Worm (Caenorhabditis elegans) whole organism, L2 larva: ENCODE results near the gene taf-12.
A peak's percentile ranks its signal among the peaks of the same experiment; 100 is the strongest.

ENCODE experiments used
- C34F6.9 ChIP-seq: fragments of 150-350 bp; optimal IDR thresholded peaks from 2 replicates; lab custom pipeline; 2014; ENCODE audit warnings: missing biosample characterization, missing genetic modification characterization
- F13H6.1 ChIP-seq: sonication (generic microtip); optimal IDR thresholded peaks from 2 replicates; lab custom pipeline; 2016; ENCODE audit warnings: missing genetic modification characterization, missing compliant biosample characterization
- R02D3.7 ChIP-seq: fragments of 150-350 bp; optimal IDR thresholded peaks from 2 replicates; lab custom pipeline; 2014; ENCODE audit warnings: missing biosample characterization, missing genetic modification characterization
- Y55F3AM.14 ChIP-seq: fragments of 200-800 bp; sonication (Bioruptor generic); optimal IDR thresholded peaks from 2 replicates; lab custom pipeline; 2018; ENCODE audit warnings: mild to moderate bottlenecking, missing genetic modification characterization, missing compliant biosample characterization
- ZK546.5 ChIP-seq: sonication (generic microtip); optimal IDR thresholded peaks from 2 replicates; lab custom pipeline; 2017; ENCODE audit warnings: missing biosample characterization, missing genetic modification characterization
- alr-1 ChIP-seq: fragments of 150-350 bp; optimal IDR thresholded peaks from 2 replicates; lab custom pipeline; 2014; ENCODE audit warnings: missing biosample characterization, missing genetic modification characterization
- aly-2 ChIP-seq: fragments of 150-350 bp; optimal IDR thresholded peaks from 2 replicates; lab custom pipeline; 2014; ENCODE audit warnings: missing biosample characterization, missing genetic modification characterization
- blmp-1 ChIP-seq: sonication (generic microtip); optimal IDR thresholded peaks from 2 replicates; lab custom pipeline; 2017; ENCODE audit warnings: missing genetic modification characterization, mild to moderate bottlenecking, missing compliant biosample characterization, antibody characterized with exemption, moderate library complexity; ENCODE audit not compliant: insufficient read depth
- ceh-82 ChIP-seq: fragments of 150-350 bp; optimal IDR thresholded peaks from 2 replicates; lab custom pipeline; 2014; ENCODE audit warnings: missing biosample characterization, missing genetic modification characterization
- egl-27 ChIP-seq: sonication (generic microtip); optimal IDR thresholded peaks from 3 replicates; lab custom pipeline; 2017; ENCODE audit warnings: missing biosample characterization, missing genetic modification reagents, missing genetic modification characterization
- elt-1 ChIP-seq: fragments of 150-350 bp; optimal IDR thresholded peaks from 2 replicates; lab custom pipeline; 2014; ENCODE audit warnings: missing biosample characterization, missing genetic modification characterization
- fos-1 ChIP-seq: fragments of 150-350 bp; optimal IDR thresholded peaks from 2 replicates; lab custom pipeline; 2014; ENCODE audit warnings: missing biosample characterization, missing genetic modification characterization
- lin-11 ChIP-seq: fragments of 150-350 bp; sonication (generic microtip); optimal IDR thresholded peaks from 2 replicates; lab custom pipeline; 2014; ENCODE audit warnings: missing biosample characterization, missing genetic modification characterization, inconsistent platforms, mixed read lengths
- lin-13 ChIP-seq: fragments of 150-350 bp; optimal IDR thresholded peaks from 2 replicates; lab custom pipeline; 2014; ENCODE audit warnings: missing biosample characterization, missing genetic modification reagents, missing genetic modification characterization
- lin-39 ChIP-seq: fragments of 150-350 bp; optimal IDR thresholded peaks from 2 replicates; lab custom pipeline; 2014; ENCODE audit warnings: missing biosample characterization, missing genetic modification reagents, missing genetic modification characterization
- lsy-2 ChIP-seq, 2 experiments: fragments of 150-350 bp in 1 of 2; sonication (generic microtip) in 1 of 2; optimal IDR thresholded peaks; 2 replicates each; lab custom pipeline; 2014 to 2017; ENCODE audit warnings: missing biosample characterization in 2 of 2, missing genetic modification characterization in 2 of 2
- mbf-1 ChIP-seq: sonication (generic microtip); optimal IDR thresholded peaks from 2 replicates; lab custom pipeline; 2017; ENCODE audit warnings: missing biosample characterization, missing genetic modification characterization
- nhr-10 ChIP-seq: sonication (generic microtip); optimal IDR thresholded peaks from 2 replicates; lab custom pipeline; 2017; ENCODE audit warnings: missing biosample characterization, missing genetic modification characterization
- nhr-11 ChIP-seq: fragments of 150-350 bp; optimal IDR thresholded peaks from 2 replicates; lab custom pipeline; 2014; ENCODE audit warnings: missing biosample characterization, missing genetic modification characterization
- nhr-12 ChIP-seq: fragments of 150-350 bp; optimal IDR thresholded peaks from 2 replicates; lab custom pipeline; 2014; ENCODE audit warnings: missing biosample characterization, missing genetic modification characterization
- nhr-129 ChIP-seq: fragments of 150-350 bp; optimal IDR thresholded peaks from 2 replicates; lab custom pipeline; 2014; ENCODE audit warnings: missing biosample characterization, missing genetic modification characterization
- nhr-21 ChIP-seq: fragments of 150-350 bp; optimal IDR thresholded peaks from 2 replicates; lab custom pipeline; 2014; ENCODE audit warnings: missing biosample characterization, missing genetic modification characterization
- nhr-23 ChIP-seq: fragments of 150-350 bp; optimal IDR thresholded peaks from 2 replicates; lab custom pipeline; 2014; ENCODE audit warnings: missing biosample characterization, missing genetic modification reagents, missing genetic modification characterization
- nhr-237 ChIP-seq: fragments of 150-350 bp; optimal IDR thresholded peaks from 2 replicates; lab custom pipeline; 2014; ENCODE audit warnings: missing biosample characterization, missing genetic modification characterization
- nhr-25 ChIP-seq: fragments of 150-350 bp; sonication (generic microtip); optimal IDR thresholded peaks from 3 replicates; lab custom pipeline; 2014; ENCODE audit warnings: missing biosample characterization, missing genetic modification characterization
- nhr-6 ChIP-seq: fragments of 150-350 bp; optimal IDR thresholded peaks from 2 replicates; lab custom pipeline; 2014; ENCODE audit warnings: missing biosample characterization, missing genetic modification characterization
- nhr-77 ChIP-seq: fragments of 150-350 bp; optimal IDR thresholded peaks from 2 replicates; lab custom pipeline; 2014; ENCODE audit warnings: missing biosample characterization, missing genetic modification characterization
- peb-1 ChIP-seq: fragments of 150-350 bp; optimal IDR thresholded peaks from 2 replicates; lab custom pipeline; 2014; ENCODE audit warnings: missing biosample characterization, missing genetic modification characterization
- sem-4 ChIP-seq: fragments of 150-350 bp; optimal IDR thresholded peaks from 2 replicates; lab custom pipeline; 2014; ENCODE audit warnings: missing biosample characterization, missing genetic modification reagents, missing genetic modification characterization
- skn-1 ChIP-seq: sonication (generic microtip); optimal IDR thresholded peaks from 2 replicates; lab custom pipeline; 2017; ENCODE audit warnings: missing biosample characterization, missing genetic modification characterization
- sma-3 ChIP-seq: sonication (generic microtip); optimal IDR thresholded peaks from 2 replicates; lab custom pipeline; 2016; ENCODE audit warnings: missing genetic modification reagents, missing genetic modification characterization, missing compliant biosample characterization
- sma-9 ChIP-seq, 2 experiments: fragments of 150-350 bp in 1 of 2; sonication (generic microtip) in 1 of 2; optimal IDR thresholded peaks; 2 replicates each; lab custom pipeline; 2014 to 2016; ENCODE audit warnings: missing genetic modification characterization in 2 of 2, mild to moderate bottlenecking in 1 of 2, missing biosample characterization in 1 of 2, missing compliant biosample characterization in 1 of 2, missing genetic modification reagents in 1 of 2, moderate library complexity in 1 of 2
- snpc-4 ChIP-seq: fragments of 150-350 bp; optimal IDR thresholded peaks from 2 replicates; lab custom pipeline; 2014; ENCODE audit warnings: missing biosample characterization, missing genetic modification characterization
- unc-39 ChIP-seq: fragments of 150-350 bp; optimal IDR thresholded peaks from 2 replicates; lab custom pipeline; 2014; ENCODE audit warnings: missing biosample characterization, missing genetic modification characterization
- unc-55 ChIP-seq: fragments of 150-350 bp; sonication (generic microtip); optimal IDR thresholded peaks from 3 replicates; lab custom pipeline; 2014; ENCODE audit warnings: missing biosample characterization, missing genetic modification reagents, missing genetic modification characterization
- unc-62 ChIP-seq: fragments of 150-350 bp; optimal IDR thresholded peaks from 2 replicates; lab custom pipeline; 2014; ENCODE audit warnings: missing biosample characterization, missing genetic modification reagents, missing genetic modification characterization
- zag-1 ChIP-seq: fragments of 150-350 bp; optimal IDR thresholded peaks from 2 replicates; lab custom pipeline; 2014; ENCODE audit warnings: missing biosample characterization, missing genetic modification characterization
- ztf-1 ChIP-seq: fragments of 200-800 bp; sonication (Bioruptor generic); conservative IDR thresholded peaks from 2 replicates; pipeline ENCODE4 v1.3.6; 2022; ENCODE audit warnings: missing genetic modification characterization, missing compliant biosample characterization
- ztf-11 ChIP-seq: sonication (generic microtip); optimal IDR thresholded peaks from 2 replicates; lab custom pipeline; 2017; ENCODE audit warnings: missing biosample characterization, missing genetic modification characterization

The taf-12 gene

DNA sequence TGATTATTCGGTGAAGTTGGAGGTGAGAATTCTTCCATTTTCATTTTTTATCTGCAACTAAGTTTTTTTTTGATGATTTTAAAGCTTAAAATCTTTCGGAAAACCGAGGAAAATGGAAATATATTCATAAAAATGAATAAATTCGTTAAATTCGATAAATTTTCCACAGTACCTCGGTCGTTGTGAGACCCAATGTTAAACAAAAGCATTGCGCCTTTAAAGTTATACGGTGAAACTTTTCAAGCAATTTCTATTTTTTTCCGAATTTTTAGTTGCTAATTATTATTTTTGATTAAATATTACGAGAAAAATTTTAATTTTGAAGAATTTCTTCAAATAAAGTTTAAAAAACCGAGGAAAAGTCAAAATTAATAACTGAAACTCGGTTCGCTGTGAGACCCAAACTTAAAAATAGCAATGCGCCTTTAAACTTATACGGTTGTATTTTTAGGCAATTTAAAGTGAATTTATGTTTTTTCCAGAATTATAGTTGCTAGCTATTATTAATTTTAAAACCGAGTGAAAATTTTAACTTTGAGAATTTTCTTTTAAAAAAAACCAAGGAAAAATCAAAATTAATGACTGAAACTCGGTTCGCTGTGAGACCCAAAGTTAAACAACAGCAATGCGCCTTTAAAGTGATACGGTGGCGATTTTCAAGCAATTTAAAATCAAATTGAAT lies at the start of gene taf-12:
TSS of gene taf-12 (minus strand) at position 51 of the 682 bp plus-strand sequence.
- no peak for TF ChIP-seq R02D3.7 (tag; lab: Kevin White, UChicago)
- no peak for TF ChIP-seq sem-4 (tag; lab: Kevin White, UChicago)
- no peak for TF ChIP-seq lsy-2 (tag; optimal IDR thresholded peaks at IDR 0.05; lab: Kevin White, UChicago)
- TF ChIP-seq fos-1 = no peak
- no peak for TF ChIP-seq nhr-23
- no peak for TF ChIP-seq nhr-237 (tag; lab: Kevin White, UChicago)
- no peak for TF ChIP-seq nhr-129
- no peak for TF ChIP-seq Y55F3AM.14 (GFP tag; lab: Kevin White, UChicago)
- no peak for TF ChIP-seq alr-1
- no peak for TF ChIP-seq nhr-77 (tag; lab: Kevin White, UChicago)
- TF ChIP-seq sma-3 (GFP tag; lab: Kevin White, UChicago) = no peak
- TF ChIP-seq blmp-1 (tag; lab: Kevin White, UChicago) = no peak
- TF ChIP-seq ztf-1 (GFP tag; lab: Robert Waterston, UW) = no peak

DNA sequence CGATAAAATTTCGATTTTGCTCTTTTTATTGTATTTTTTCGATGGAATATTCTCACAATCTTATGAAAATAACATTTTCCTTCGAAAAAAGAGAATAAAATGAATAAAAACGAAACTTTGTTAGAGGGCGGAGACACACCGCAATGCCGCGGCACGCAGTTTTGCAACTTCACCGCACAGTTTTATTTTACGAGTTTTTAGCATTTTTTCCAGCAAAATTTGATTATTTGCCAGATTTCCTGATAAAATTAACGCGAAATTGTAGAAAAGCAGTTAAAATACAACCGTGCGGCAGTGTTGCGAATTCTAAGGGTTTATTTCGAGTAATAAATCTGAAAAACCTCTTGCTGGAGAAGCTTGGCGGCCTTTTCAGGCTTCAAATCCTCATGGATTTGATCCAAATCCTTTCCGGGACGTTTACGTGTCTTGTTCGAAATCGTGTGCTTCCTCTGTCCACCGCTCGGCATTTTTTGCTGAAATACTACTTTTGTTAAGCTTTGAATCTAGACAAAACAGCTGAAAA lies 49.2 kb upstream of the taf-12 start, which contains the start of gene znf-593:
TSS of gene znf-593 (minus strand) at position 473 of the 523 bp plus-strand sequence.
- peak; percentile 29 for TF ChIP-seq sem-4 (tag; lab: Kevin White, UChicago)
- TF ChIP-seq mbf-1 (tag; lab: Kevin White, UChicago) = no peak
- TF ChIP-seq nhr-129 = no peak
- TF ChIP-seq unc-55 = peak; percentile 3
- no peak for TF ChIP-seq unc-62
- peak; percentile 24 for TF ChIP-seq nhr-25
- peak in 1 of 2 experiments; percentile 34 for TF ChIP-seq lsy-2 (tag; optimal IDR thresholded peaks at IDR 0.05; lab: Kevin White, UChicago)

DNA sequence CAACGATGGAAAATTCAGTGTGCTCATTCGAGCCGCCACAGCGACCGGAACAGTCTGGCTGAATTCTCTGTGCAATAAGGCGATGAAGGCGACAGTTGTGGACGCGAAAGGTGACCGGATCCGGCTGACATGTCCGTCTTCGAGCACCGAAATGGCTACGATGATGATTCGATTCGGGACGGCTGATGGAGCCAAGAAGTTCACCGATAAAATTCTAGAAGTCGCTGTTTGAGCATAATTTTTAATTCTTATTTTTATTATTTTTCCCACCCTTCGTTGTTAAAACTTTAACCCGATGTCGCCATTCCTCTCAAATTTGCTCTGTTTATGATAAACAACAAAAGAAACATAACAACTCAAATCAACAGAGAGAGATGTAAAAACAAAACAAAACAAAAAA lies 48.4 kb upstream of the taf-12 start:
- TF ChIP-seq unc-55 (no peak), snpc-4 (tag; lab: Kevin White, UChicago) (no peak), aly-2 (tag; lab: Kevin White, UChicago) (no peak), nhr-129 (no peak), ztf-11 (tag; lab: Kevin White, UChicago) (no peak), elt-1 (no peak), zag-1 (tag; lab: Kevin White, UChicago) (no peak), lsy-2 (tag; optimal IDR thresholded peaks at IDR 0.05; lab: Kevin White, UChicago) (no peak)

DNA sequence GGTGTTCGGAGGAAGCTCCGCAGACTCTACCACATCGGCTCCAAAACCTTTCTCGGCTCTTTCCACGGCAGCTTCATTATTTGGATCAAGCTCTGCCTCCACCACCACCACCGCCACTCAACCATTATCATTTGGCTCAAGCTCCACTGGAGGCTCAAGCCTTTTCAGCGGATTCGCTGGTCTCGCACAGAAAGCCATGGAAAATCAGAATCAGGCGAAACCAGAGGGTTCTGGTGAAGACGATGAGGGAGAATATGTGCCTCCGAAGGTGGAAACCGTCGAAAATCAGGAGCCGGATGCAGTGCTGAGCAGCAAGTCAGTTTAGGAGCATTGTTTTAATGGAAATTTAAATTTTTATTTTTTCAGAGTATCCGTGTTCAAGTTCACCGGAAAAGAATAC lies 48.0 kb upstream of the taf-12 start:
- no peak for TF ChIP-seq nhr-6 (tag; lab: Kevin White, UChicago)
- no peak for TF ChIP-seq ztf-11 (tag; lab: Kevin White, UChicago)

DNA sequence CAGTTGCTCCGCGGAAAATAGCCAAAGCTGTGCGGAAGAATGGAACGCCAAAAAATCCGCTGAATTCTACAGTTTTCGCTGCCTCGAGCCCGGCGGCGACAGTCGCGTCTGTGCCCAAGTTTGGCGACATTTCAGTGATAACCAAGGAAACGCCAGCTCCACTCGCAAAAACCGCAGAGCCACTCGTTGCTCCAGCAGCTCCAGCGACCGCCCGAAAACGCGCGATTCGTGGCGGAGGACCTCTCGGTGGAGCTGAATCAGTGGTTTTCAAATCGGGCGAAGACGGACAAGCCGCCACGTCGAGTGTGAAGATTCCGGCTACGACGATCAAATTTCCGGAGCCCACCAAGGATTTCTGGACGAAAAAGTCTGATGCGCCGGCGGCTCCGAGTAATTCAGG lies 47.2 kb upstream of the taf-12 start:
- TF ChIP-seq lin-11 (tag; lab: Kevin White, UChicago) (no peak), nhr-12 (no peak), nhr-11 (tag; lab: Kevin White, UChicago) (no peak), R02D3.7 (tag; lab: Kevin White, UChicago) (no peak), lin-39 (tag; lab: Kevin White, UChicago) (no peak), nhr-77 (tag; lab: Kevin White, UChicago) (no peak), blmp-1 (tag; lab: Kevin White, UChicago) (no peak), lin-13 (GFP tag; lab: Kevin White, UChicago) (no peak)

DNA sequence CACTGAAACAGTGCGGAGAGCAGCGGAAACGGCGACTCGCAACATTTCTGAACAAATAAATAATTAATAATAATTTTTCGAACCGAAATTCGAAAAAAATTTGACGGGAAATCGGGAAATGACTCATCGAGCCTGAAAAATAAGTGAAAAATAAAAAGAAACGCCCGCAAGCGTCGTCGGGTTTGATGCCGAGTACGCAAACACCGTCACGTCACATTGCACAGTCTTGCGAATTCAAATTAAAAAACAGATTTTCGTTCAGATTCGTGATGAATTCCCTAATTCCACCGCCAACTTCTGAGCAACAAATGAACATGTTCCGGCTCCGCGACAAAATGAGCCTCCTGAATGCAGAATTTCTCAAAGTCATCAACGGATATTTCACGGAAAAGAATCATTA lies 46.6 kb upstream of the taf-12 start, which contains the start of the genes ndab-1 and npp-16:
TSS of gene ndab-1 (minus strand) at position 47 of the 400 bp plus-strand sequence.
TSS of gene npp-16 (plus strand) at position 263 of the 400 bp plus-strand sequence.
- TF ChIP-seq nhr-21 = no peak
- no peak for TF ChIP-seq skn-1 (tag; lab: Kevin White, UChicago)
- no peak for TF ChIP-seq unc-39 (tag; lab: Kevin White, UChicago)
- TF ChIP-seq lsy-2 (tag; optimal IDR thresholded peaks at IDR 0.05; lab: Kevin White, UChicago) = peak; percentile 41 to 55
- TF ChIP-seq C34F6.9 = peak; percentile 7
- TF ChIP-seq ceh-82 (tag; lab: Kevin White, UChicago) = no peak
- TF ChIP-seq ZK546.5 (tag; lab: Kevin White, UChicago) = no peak
- no peak for TF ChIP-seq snpc-4 (tag; lab: Kevin White, UChicago)
- no peak for TF ChIP-seq ztf-1 (GFP tag; lab: Robert Waterston, UW)
- TF ChIP-seq zag-1 (tag; lab: Kevin White, UChicago) = no peak
- no peak for TF ChIP-seq peb-1
- TF ChIP-seq blmp-1 (tag; lab: Kevin White, UChicago) = no peak
- no peak for TF ChIP-seq R02D3.7 (tag; lab: Kevin White, UChicago)
- no peak for TF ChIP-seq sma-9 (GFP tag; optimal IDR thresholded peaks at IDR 0.05; lab: Kevin White, UChicago)
- TF ChIP-seq sma-9 (tag; optimal IDR thresholded peaks at IDR 0.05; lab: Kevin White, UChicago) = no peak
- TF ChIP-seq nhr-237 (tag; lab: Kevin White, UChicago) = no peak
- TF ChIP-seq lin-13 (GFP tag; lab: Kevin White, UChicago) = peak; percentile 27
- no peak for TF ChIP-seq nhr-10
- TF ChIP-seq Y55F3AM.14 (GFP tag; lab: Kevin White, UChicago) = no peak
- TF ChIP-seq egl-27 (tag; lab: Kevin White, UChicago) = no peak
- peak; percentile 11 for TF ChIP-seq F13H6.1 (tag; lab: Kevin White, UChicago)
- TF ChIP-seq sma-3 (GFP tag; lab: Kevin White, UChicago) = no peak
- no peak for TF ChIP-seq nhr-129
- no peak for TF ChIP-seq sem-4 (tag; lab: Kevin White, UChicago)
- TF ChIP-seq aly-2 (tag; lab: Kevin White, UChicago) = no peak
- no peak for TF ChIP-seq lin-11 (tag; lab: Kevin White, UChicago)
- TF ChIP-seq nhr-23 = no peak
